Fruit fly (Drosophila melanogaster) whole organism, pupa: ENCODE measurements around the gene CG42853.
A peak's percentile ranks its signal among the peaks of the same experiment; 100 is the strongest.

Source experiments
- CG10348 ChIP-seq: fragments of 200-800 bp; sonication (Bioruptor generic); IDR thresholded peaks from 2 replicates; pipeline ENCODE4 v1.3.6; 2022; ENCODE audit warnings: missing biosample characterization, missing genetic modification characterization
- CG12605 ChIP-seq: fragments of 200-800 bp; sonication (Bioruptor generic); IDR thresholded peaks from 2 replicates; pipeline ENCODE4 v1.3.6; 2022; ENCODE audit warnings: missing biosample characterization, missing genetic modification characterization
- CG13204 ChIP-seq: fragments of 200-800 bp; sonication (Bioruptor generic); optimal IDR thresholded peaks from 2 replicates; lab custom pipeline; 2018; ENCODE audit warnings: missing biosample characterization, mild to moderate bottlenecking, missing genetic modification characterization, moderate library complexity
- CG14655 ChIP-seq: fragments of 200-800 bp; sonication (Bioruptor generic); optimal IDR thresholded peaks from 3 replicates; lab custom pipeline; 2017; ENCODE audit warnings: mild to moderate bottlenecking, missing biosample characterization, missing genetic modification reagents, missing genetic modification characterization
- CG15710 ChIP-seq: fragments of 200-800 bp; sonication (Bioruptor generic); optimal IDR thresholded peaks from 2 replicates; lab custom pipeline; 2018; ENCODE audit warnings: missing biosample characterization, mild to moderate bottlenecking, missing genetic modification characterization, moderate library complexity
- CG17806 ChIP-seq: fragments of 200-800 bp; sonication (Bioruptor generic); optimal IDR thresholded peaks from 2 replicates; lab custom pipeline; 2018; ENCODE audit warnings: missing biosample characterization, mild to moderate bottlenecking, missing genetic modification characterization, moderate library complexity
- CG32121 ChIP-seq: fragments of 200-800 bp; sonication (Bioruptor generic); IDR thresholded peaks from 2 replicates; pipeline ENCODE4 v1.3.6; 2022; ENCODE audit warnings: missing biosample characterization, missing genetic modification characterization
- CG34367 ChIP-seq: fragments of 200-800 bp; sonication (Bioruptor generic); optimal IDR thresholded peaks from 2 replicates; lab custom pipeline; 2018; ENCODE audit warnings: missing biosample characterization, mild to moderate bottlenecking, missing genetic modification characterization
- CG4496 ChIP-seq: fragments of 200-800 bp; sonication (Bioruptor generic); IDR thresholded peaks from 3 replicates; pipeline ENCODE4 v1.3.6; 2022; ENCODE audit warnings: missing biosample characterization, missing genetic modification characterization
- CG8159 ChIP-seq: fragments of 200-800 bp; sonication (Bioruptor generic); optimal IDR thresholded peaks from 3 replicates; lab custom pipeline; 2018; ENCODE audit warnings: missing biosample characterization, mild to moderate bottlenecking, missing genetic modification characterization, moderate library complexity
- CG8301 ChIP-seq: fragments of 200-800 bp; sonication (Bioruptor generic); optimal IDR thresholded peaks from 2 replicates; lab custom pipeline; 2018; ENCODE audit warnings: missing biosample characterization, mild to moderate bottlenecking, missing genetic modification characterization
- CG9948 ChIP-seq: fragments of 200-800 bp; sonication (Bioruptor generic); optimal IDR thresholded peaks from 2 replicates; lab custom pipeline; 2018; ENCODE audit warnings: missing biosample characterization, mild to moderate bottlenecking, missing genetic modification characterization, moderate library complexity
- D1 ChIP-seq: fragments of 200-800 bp; sonication (Bioruptor generic); optimal IDR thresholded peaks from 2 replicates; lab custom pipeline; 2018; ENCODE audit warnings: missing biosample characterization, mild to moderate bottlenecking, missing genetic modification characterization, moderate library complexity
- EcR ChIP-seq: fragments of 200-800 bp; sonication (Bioruptor generic); optimal IDR thresholded peaks from 3 replicates; lab custom pipeline; 2019; ENCODE audit warnings: missing biosample characterization, missing genetic modification characterization, mild to moderate bottlenecking, moderate library complexity, missing genetic modification reagents
- Ets98B ChIP-seq: fragments of 200-800 bp; sonication (Bioruptor generic); IDR thresholded peaks from 2 replicates; pipeline ENCODE4 v1.3.6; 2022; ENCODE audit warnings: missing biosample characterization, missing genetic modification characterization
- Pif1A ChIP-seq: fragments of 200-800 bp; sonication (Bioruptor generic); optimal IDR thresholded peaks from 3 replicates; lab custom pipeline; 2016; ENCODE audit warnings: missing biosample characterization, missing genetic modification characterization
- Pif1B ChIP-seq: fragments of 200-800 bp; sonication (Bioruptor generic); optimal IDR thresholded peaks from 3 replicates; lab custom pipeline; 2016; ENCODE audit warnings: missing biosample characterization, missing genetic modification characterization
- Snoo ChIP-seq: fragments of 200-800 bp; sonication (Bioruptor generic); optimal IDR thresholded peaks from 3 replicates; lab custom pipeline; 2017; ENCODE audit warnings: missing biosample characterization, mild to moderate bottlenecking, missing genetic modification characterization, inconsistent platforms
- fd96Ca ChIP-seq: fragments of 200-800 bp; sonication (Bioruptor generic); IDR thresholded peaks from 3 replicates; pipeline ENCODE4 v1.3.6; 2022; ENCODE audit warnings: missing biosample characterization, missing genetic modification characterization
- gl ChIP-seq: fragments of 200-800 bp; sonication (Bioruptor generic); optimal IDR thresholded peaks from 2 replicates; lab custom pipeline; 2018; ENCODE audit warnings: missing biosample characterization, mild to moderate bottlenecking, missing genetic modification characterization
- rn ChIP-seq: fragments of 200-800 bp; sonication (Bioruptor generic); IDR thresholded peaks from 2 replicates; pipeline ENCODE4 v1.3.6; 2022; ENCODE audit warnings: missing biosample characterization, missing genetic modification characterization

The CG42853 gene

DNA sequence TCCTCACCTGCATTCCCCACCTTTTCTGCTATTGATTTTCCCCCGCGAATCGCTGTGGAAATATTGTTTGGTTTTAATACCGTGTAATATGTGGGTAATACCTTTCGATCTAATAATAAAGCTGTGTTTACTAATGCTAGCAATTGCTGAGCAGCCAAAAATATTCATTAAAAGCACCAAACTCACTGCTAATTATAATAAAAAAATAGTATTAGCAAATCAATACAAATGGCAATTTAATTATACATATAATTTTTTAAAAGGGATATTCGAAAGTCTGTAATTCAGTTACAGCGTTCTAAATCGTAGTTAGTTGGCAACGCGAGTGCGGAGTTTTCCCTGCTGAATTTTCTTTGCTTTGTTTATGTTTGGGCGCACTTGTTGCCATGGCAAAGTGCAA lies 27.9 kb downstream of the CG42853 start:
- TF ChIP-seq CG10348 (no peak), CG32121 (peak; percentile 24; the same call in 1 of the 2 replicates), CG13204 (no peak), fd96Ca (GFP tag; lab: Robert Waterston, UW) (no peak), CG8159 (tag; lab: Kevin White, UChicago) (no peak), CG8301 (tag; lab: Kevin White, UChicago) (peak; percentile 10), gl (tag; lab: Kevin White, UChicago) (no peak)

dm6 chr3L:18088027-18088426 lies 33.8 kb downstream of the CG42853 start:
- TF ChIP-seq CG14655 (GFP tag; lab: Kevin White, UChicago) (no peak), CG12605 (GFP tag; lab: Robert Waterston, UW) (no peak), gl (tag; lab: Kevin White, UChicago) (no peak), CG34367 (tag; lab: Kevin White, UChicago) (no peak), CG8159 (tag; lab: Kevin White, UChicago) (peak; percentile 17), Pif1B (GFP tag; lab: Kevin White, UChicago) (no peak), CG17806 (tag; lab: Kevin White, UChicago) (no peak), D1 (tag; lab: Kevin White, UChicago) (peak; percentile 96), Snoo (no peak), CG9948 (tag; lab: Kevin White, UChicago) (no peak), CG13204 (no peak), EcR (peak; percentile 50), CG32121 (no peak), CG4496 (no peak), CG8301 (tag; lab: Kevin White, UChicago) (no peak), CG15710 (tag; lab: Kevin White, UChicago) (no peak), Ets98B (GFP tag; lab: Robert Waterston, UW) (no peak), rn (no peak), fd96Ca (GFP tag; lab: Robert Waterston, UW) (no peak), CG10348 (no peak), Pif1A (GFP tag; lab: Kevin White, UChicago) (no peak)

dm6 chr3L:18086754-18087685 lies 34.8 kb downstream of the CG42853 start, which contains the start of gene CG34253:
Gene CG34253 (minus strand): TSS chr3L:18087320.
- TF ChIP-seq CG9948 (tag; lab: Kevin White, UChicago) = no peak
- TF ChIP-seq EcR = peak; percentile 85
- peak; percentile 27 for TF ChIP-seq CG14655 (GFP tag; lab: Kevin White, UChicago)

dm6 chr3L:18083994-18084393 lies 37.8 kb downstream of the CG42853 start:
- TF ChIP-seq EcR = peak; percentile 68
- no peak for TF ChIP-seq Ets98B (GFP tag; lab: Robert Waterston, UW)

DNA sequence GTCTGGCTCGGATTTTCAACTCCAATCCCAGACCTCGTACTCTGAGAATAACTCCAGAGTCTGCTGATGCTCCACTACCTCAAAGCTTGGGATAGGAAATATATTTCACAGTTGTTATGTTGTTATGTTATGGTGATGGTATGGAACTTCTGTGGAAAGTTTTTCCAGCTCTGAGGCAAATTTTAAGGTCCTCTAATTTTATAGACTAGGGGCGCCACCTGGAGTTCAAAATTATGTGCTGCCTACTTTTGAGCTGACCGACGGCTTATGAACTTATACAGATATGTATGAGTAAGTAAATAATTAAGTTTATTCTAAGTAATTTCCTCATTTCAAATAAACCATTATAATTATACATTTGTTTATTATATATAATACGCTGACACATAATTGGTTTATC lies 38.4 kb downstream of the CG42853 start:
- TF ChIP-seq CG15710 (tag; lab: Kevin White, UChicago) (no peak), CG14655 (GFP tag; lab: Kevin White, UChicago) (no peak), CG4496 (no peak), CG17806 (tag; lab: Kevin White, UChicago) (no peak)

- TF ChIP-seq gl (tag; lab: Kevin White, UChicago) (peak; percentile 15), Pif1A (GFP tag; lab: Kevin White, UChicago) (no peak), EcR (peak; percentile 99), rn (no peak), CG32121 (no peak), CG13204 (peak; percentile 4), Ets98B (GFP tag; lab: Robert Waterston, UW) (no peak), fd96Ca (GFP tag; lab: Robert Waterston, UW) (0 out of 3 replicates have a peak, but pooled peaks have one; percentile 39), CG14655 (GFP tag; lab: Kevin White, UChicago) (no peak), CG34367 (tag; lab: Kevin White, UChicago) (no peak), CG4496 (peak; percentile 36; the same call in 1 of the 3 replicates), CG15710 (tag; lab: Kevin White, UChicago) (no peak), CG12605 (GFP tag; lab: Robert Waterston, UW) (no peak), Pif1B (GFP tag; lab: Kevin White, UChicago) (no peak), Snoo (no peak), CG8301 (tag; lab: Kevin White, UChicago) (no peak)
Observed at dm6 chr3L:18081957-18082356, 39.8 kb downstream of the CG42853 start.

dm6 chr3L:18081494-18081893 lies 40.3 kb downstream of the CG42853 start:
- TF ChIP-seq EcR (no peak), CG17806 (tag; lab: Kevin White, UChicago) (peak; percentile 47), Pif1B (GFP tag; lab: Kevin White, UChicago) (peak; percentile 17), Snoo (no peak), CG14655 (GFP tag; lab: Kevin White, UChicago) (peak; percentile 51), CG32121 (no peak), CG15710 (tag; lab: Kevin White, UChicago) (peak; percentile 22), CG4496 (no peak), CG12605 (GFP tag; lab: Robert Waterston, UW) (no peak), rn (no peak), fd96Ca (GFP tag; lab: Robert Waterston, UW) (no peak), CG13204 (no peak), CG8301 (tag; lab: Kevin White, UChicago) (no peak), CG9948 (tag; lab: Kevin White, UChicago) (peak; percentile 61), D1 (tag; lab: Kevin White, UChicago) (no peak), gl (tag; lab: Kevin White, UChicago) (no peak), Pif1A (GFP tag; lab: Kevin White, UChicago) (no peak), CG10348 (no peak), CG34367 (tag; lab: Kevin White, UChicago) (no peak), Ets98B (GFP tag; lab: Robert Waterston, UW) (no peak), CG8159 (tag; lab: Kevin White, UChicago) (peak; percentile 67)
- TF ChIP-seq, all 21 proteins: peak for 6
